Worm (Caenorhabditis elegans) whole organism, L4 larva: ENCODE measurements around the gene srz-9.

Experiments
- D1046.2 ChIP-seq: fragments of 200-800 bp; sonication (Bioruptor generic); IDR thresholded peaks from 2 replicates; pipeline ENCODE4 v1.3.6; 2022; ENCODE audit warnings: missing genetic modification characterization, missing compliant biosample characterization
- T20F7.1 ChIP-seq: fragments of 200-800 bp; sonication (Bioruptor generic); optimal IDR thresholded peaks from 2 replicates; lab custom pipeline; 2018; ENCODE audit warnings: mild to moderate bottlenecking, missing genetic modification characterization, missing compliant biosample characterization
- Y105C5A.15 ChIP-seq: fragments of 200-800 bp; sonication (Bioruptor generic); IDR thresholded peaks from 2 replicates; pipeline ENCODE4 v1.3.6; 2022; ENCODE audit warnings: missing genetic modification characterization, missing compliant biosample characterization
- Y48G9A.11 ChIP-seq: fragments of 200-800 bp; sonication (Bioruptor generic); IDR thresholded peaks from 2 replicates; pipeline ENCODE4 v1.3.6; 2022; ENCODE audit warnings: missing genetic modification reagents, missing genetic modification characterization, missing compliant biosample characterization
- Y5F2A.4 ChIP-seq: fragments of 200-800 bp; sonication (Bioruptor generic); optimal IDR thresholded peaks from 2 replicates; lab custom pipeline; 2018; ENCODE audit warnings: mild to moderate bottlenecking, missing genetic modification characterization, missing compliant biosample characterization
- Y75B8A.6 ChIP-seq: fragments of 200-800 bp; sonication (Bioruptor generic); IDR thresholded peaks from 2 replicates; pipeline ENCODE4 v1.3.6; 2022; ENCODE audit warnings: missing genetic modification reagents, missing genetic modification characterization, missing compliant biosample characterization
- ZK337.2 ChIP-seq: fragments of 200-800 bp; sonication (Bioruptor generic); IDR thresholded peaks from 2 replicates; pipeline ENCODE4 v1.3.6; 2022; ENCODE audit warnings: missing genetic modification reagents, missing genetic modification characterization, missing compliant biosample characterization
- aha-1 ChIP-seq: fragments of 150-350 bp; peaks from one replicate; lab custom pipeline; 2014; ENCODE audit warnings: missing biosample characterization, missing genetic modification characterization
- ama-1 ChIP-seq: fragments of 150-350 bp; optimal IDR thresholded peaks from 2 replicates; lab custom pipeline; 2014; ENCODE audit warnings: inconsistent platforms, mixed read lengths
- ceh-20 ChIP-seq: fragments of 200-800 bp; sonication (Bioruptor generic); IDR thresholded peaks from 2 replicates; pipeline ENCODE4 v1.3.6; 2022; ENCODE audit warnings: missing genetic modification reagents, missing genetic modification characterization, missing compliant biosample characterization
- ceh-28 ChIP-seq: fragments of 150-350 bp; optimal IDR thresholded peaks from 2 replicates; lab custom pipeline; 2014; ENCODE audit warnings: missing biosample characterization, missing genetic modification reagents, missing genetic modification characterization
- ceh-44 ChIP-seq: fragments of 200-800 bp; sonication (Bioruptor generic); IDR thresholded peaks from 2 replicates; pipeline ENCODE4 v1.3.6; 2022; ENCODE audit warnings: missing genetic modification reagents, missing genetic modification characterization, missing compliant biosample characterization
- ces-1 ChIP-seq: fragments of 150-350 bp; sonication (generic microtip); optimal IDR thresholded peaks from 4 replicates; lab custom pipeline; 2014; ENCODE audit warnings: missing biosample characterization, missing genetic modification reagents, missing genetic modification characterization
- ctbp-1 ChIP-seq: fragments of 200-800 bp; sonication (Bioruptor generic); IDR thresholded peaks from 2 replicates; pipeline ENCODE4 v1.3.6; 2022; ENCODE audit warnings: missing genetic modification reagents, missing genetic modification characterization, missing compliant biosample characterization
- daf-16 ChIP-seq, 3 experiments: sonication (generic microtip); optimal IDR thresholded peaks; 2 replicates each; lab custom pipeline; 2016 to 2017; ENCODE audit warnings: missing genetic modification characterization in 3 of 3, missing genetic modification reagents in 3 of 3, mild to moderate bottlenecking in 2 of 3, missing compliant biosample characterization in 2 of 3, missing biosample characterization in 1 of 3, moderate library complexity in 1 of 3
- duxl-1 ChIP-seq: sonication (generic microtip); optimal IDR thresholded peaks from 2 replicates; lab custom pipeline; 2016; ENCODE audit warnings: mild to moderate bottlenecking, missing genetic modification characterization, moderate library complexity, missing compliant biosample characterization; ENCODE audit not compliant: poor library complexity
- egl-43 ChIP-seq: fragments of 200-800 bp; sonication (Bioruptor generic); IDR thresholded peaks from 2 replicates; pipeline ENCODE4 v1.3.6; 2022; ENCODE audit warnings: missing genetic modification reagents, missing genetic modification characterization, missing compliant biosample characterization
- fkh-10 ChIP-seq: fragments of 150-350 bp; optimal IDR thresholded peaks from 2 replicates; lab custom pipeline; 2014; ENCODE audit warnings: missing biosample characterization, missing genetic modification reagents, missing genetic modification characterization
- hlh-11 ChIP-seq: fragments of 200-800 bp; sonication (Bioruptor generic); optimal IDR thresholded peaks from 2 replicates; lab custom pipeline; 2018; ENCODE audit warnings: mild to moderate bottlenecking, missing genetic modification characterization, missing compliant biosample characterization
- hlh-30 ChIP-seq: sonication (generic microtip); optimal IDR thresholded peaks from 2 replicates; lab custom pipeline; 2017; ENCODE audit warnings: antibody characterized with exemption, mild to moderate bottlenecking, missing genetic modification characterization, missing compliant biosample characterization; ENCODE audit not compliant: insufficient read depth
- jun-1 ChIP-seq: fragments of 150-350 bp; optimal IDR thresholded peaks from 2 replicates; lab custom pipeline; 2014; ENCODE audit warnings: missing biosample characterization, missing genetic modification reagents, missing genetic modification characterization
- lim-7 ChIP-seq: fragments of 200-800 bp; sonication (Bioruptor generic); IDR thresholded peaks from 2 replicates; pipeline ENCODE4 v1.3.6; 2022; ENCODE audit warnings: missing genetic modification characterization, missing compliant biosample characterization
- lin-13 ChIP-seq: fragments of 150-350 bp; optimal IDR thresholded peaks from 2 replicates; lab custom pipeline; 2014; ENCODE audit warnings: missing biosample characterization, missing genetic modification reagents, missing genetic modification characterization
- lin-29 ChIP-seq: fragments of 200-800 bp; sonication (Bioruptor generic); IDR thresholded peaks from 2 replicates; pipeline ENCODE4 v1.3.6; 2022; ENCODE audit warnings: missing genetic modification reagents, missing genetic modification characterization, missing compliant biosample characterization
- lin-38 ChIP-seq: fragments of 200-800 bp; sonication (Bioruptor generic); IDR thresholded peaks from 2 replicates; pipeline ENCODE4 v1.3.6; 2022; ENCODE audit warnings: missing genetic modification reagents, missing genetic modification characterization, missing compliant biosample characterization
- lin-39 ChIP-seq: fragments of 150-350 bp; optimal IDR thresholded peaks from 2 replicates; lab custom pipeline; 2014; ENCODE audit warnings: missing biosample characterization, missing genetic modification reagents, missing genetic modification characterization
- lir-3 ChIP-seq: sonication (generic microtip); optimal IDR thresholded peaks from 2 replicates; lab custom pipeline; 2016; ENCODE audit warnings: mild to moderate bottlenecking, missing genetic modification characterization, missing compliant biosample characterization
- madf-5 ChIP-seq, 2 experiments: fragments of 200-800 bp; sonication (Bioruptor generic); IDR thresholded peaks; 2 replicates each; pipeline ENCODE4 v1.3.6; 2022; ENCODE audit warnings: missing compliant biosample characterization in 2 of 2, missing genetic modification characterization in 2 of 2
- mep-1 ChIP-seq: fragments of 150-350 bp; sonication (generic microtip); optimal IDR thresholded peaks from 3 replicates; lab custom pipeline; 2014; ENCODE audit warnings: missing biosample characterization, missing genetic modification characterization
- mes-2 ChIP-seq: sonication (generic microtip); optimal IDR thresholded peaks from 2 replicates; lab custom pipeline; 2016; ENCODE audit warnings: missing genotype, mild to moderate bottlenecking, missing genetic modification characterization, missing compliant biosample characterization; ENCODE audit not compliant: poor library complexity, severe bottlenecking
- nhr-111 ChIP-seq: fragments of 200-800 bp; sonication (Bioruptor generic); optimal IDR thresholded peaks from 2 replicates; lab custom pipeline; 2018; ENCODE audit warnings: mild to moderate bottlenecking, missing genetic modification characterization, missing compliant biosample characterization
- nhr-237 ChIP-seq: sonication (generic microtip); optimal IDR thresholded peaks from 2 replicates; lab custom pipeline; 2017; ENCODE audit warnings: missing biosample characterization, missing genetic modification characterization
- nhr-41 ChIP-seq: fragments of 200-800 bp; sonication (Bioruptor generic); IDR thresholded peaks from 2 replicates; pipeline ENCODE4 v1.3.6; 2022; ENCODE audit warnings: missing genetic modification reagents, missing genetic modification characterization, missing compliant biosample characterization
- nhr-48 ChIP-seq: sonication (generic microtip); optimal IDR thresholded peaks from 2 replicates; lab custom pipeline; 2016; ENCODE audit warnings: mild to moderate bottlenecking, missing genetic modification characterization, missing compliant biosample characterization
- nhr-6 ChIP-seq: fragments of 150-350 bp; optimal IDR thresholded peaks from 2 replicates; lab custom pipeline; 2014; ENCODE audit warnings: missing biosample characterization, missing genetic modification characterization
- rbr-2 ChIP-seq: sonication (generic microtip); optimal IDR thresholded peaks from 2 replicates; lab custom pipeline; 2016; ENCODE audit warnings: missing genotype, missing genetic modification characterization, missing compliant biosample characterization
- sdz-12 ChIP-seq: fragments of 200-800 bp; sonication (Bioruptor generic); optimal IDR thresholded peaks from 2 replicates; lab custom pipeline; 2018; ENCODE audit warnings: mild to moderate bottlenecking, missing genetic modification characterization, missing compliant biosample characterization
- set-16 ChIP-seq: fragments of 200-800 bp; sonication (Bioruptor generic); IDR thresholded peaks from 2 replicates; pipeline ENCODE4 v1.3.6; 2022; ENCODE audit warnings: missing genetic modification reagents, missing genetic modification characterization, missing compliant biosample characterization
- snpc-4 ChIP-seq: fragments of 150-350 bp; optimal IDR thresholded peaks from 2 replicates; lab custom pipeline; 2014; ENCODE audit warnings: missing biosample characterization, missing genetic modification characterization
- tra-1 ChIP-seq: fragments of 200-800 bp; sonication (Bioruptor generic); IDR thresholded peaks from 2 replicates; pipeline ENCODE4 v1.3.6; 2022; ENCODE audit warnings: missing genetic modification reagents, missing genetic modification characterization, missing compliant biosample characterization
- unc-39 ChIP-seq: sonication (generic microtip); optimal IDR thresholded peaks from 2 replicates; lab custom pipeline; 2017; ENCODE audit warnings: missing biosample characterization, missing genetic modification characterization
- zfp-3 ChIP-seq: fragments of 200-800 bp; sonication (Bioruptor generic); conservative IDR thresholded peaks from 2 replicates; pipeline ENCODE4 v1.3.6; 2022; ENCODE audit warnings: missing genetic modification reagents, missing genetic modification characterization, missing compliant biosample characterization
- zip-11 ChIP-seq: fragments of 200-800 bp; sonication (Bioruptor generic); IDR thresholded peaks from 2 replicates; pipeline ENCODE4 v1.3.6; 2022; ENCODE audit warnings: missing genetic modification characterization, missing compliant biosample characterization
- zip-2 ChIP-seq: fragments of 150-350 bp; optimal IDR thresholded peaks from 2 replicates; lab custom pipeline; 2014; ENCODE audit warnings: missing biosample characterization, missing genetic modification characterization

srz-9 gene

ce11 chrIII:1229510-1229909 lies 34.3 kb upstream of the srz-9 start:
- no peak for TF ChIP-seq zfp-3 (GFP tag; lab: Robert Waterston, UW)
- no peak for TF ChIP-seq Y105C5A.15 (GFP tag; lab: Robert Waterston, UW)
- TF ChIP-seq sdz-12 (GFP tag; lab: Kevin White, UChicago): no peak
- TF ChIP-seq lin-38 (GFP tag; lab: Robert Waterston, UW): 0 out of 2 replicates have a peak, but pooled peaks have one; percentile 8
- no peak for TF ChIP-seq D1046.2 (GFP tag; lab: Robert Waterston, UW)
- no peak for TF ChIP-seq ZK337.2 (GFP tag; lab: Robert Waterston, UW)
- TF ChIP-seq T20F7.1: no peak
- no peak for TF ChIP-seq lin-39
- TF ChIP-seq lin-29: no peak
- TF ChIP-seq Y75B8A.6 (GFP tag; lab: Robert Waterston, UW): no peak
- peak; percentile 34; the same call in 1 of the 2 replicates for TF ChIP-seq set-16 (GFP tag; lab: Robert Waterston, UW)
- no peak for TF ChIP-seq snpc-4 (tag; lab: Kevin White, UChicago)

ce11 chrIII:1230174-1230573 lies 33.6 kb upstream of the srz-9 start, which contains the start of gene pes-4:
Gene pes-4 (minus strand): TSS chrIII:1230274.
- TF ChIP-seq Y48G9A.11 (GFP tag; lab: Robert Waterston, UW) (no peak), ceh-28 (tag; lab: Kevin White, UChicago) (no peak), fkh-10 (no peak), egl-43 (GFP tag; lab: Robert Waterston, UW) (no peak), madf-5 (GFP tag; IDR thresholded peaks at IDR 0.05; lab: Robert Waterston, UW) (no peak), jun-1 (tag; lab: Kevin White, UChicago) (no peak), mes-2 (tag; lab: Kevin White, UChicago) (no peak), zip-2 (tag; lab: Kevin White, UChicago) (no peak), ces-1 (GFP tag; lab: Kevin White, UChicago) (no peak), nhr-111 (GFP tag; lab: Kevin White, UChicago) (no peak), ctbp-1 (no peak), daf-16 (GFP tag; optimal IDR thresholded peaks at IDR 0.05; lab: Kevin White, UChicago) (no peak), daf-16 (tag; optimal IDR thresholded peaks at IDR 0.05; lab: Kevin White, UChicago) (no peak), zip-11 (GFP tag; lab: Robert Waterston, UW) (no peak), nhr-237 (tag; lab: Kevin White, UChicago) (no peak), hlh-30 (tag; lab: Kevin White, UChicago) (no peak)

ce11 chrIII:1230672-1231071 lies 33.1 kb upstream of the srz-9 start:
- no peak for TF ChIP-seq nhr-6 (tag; lab: Kevin White, UChicago)
- peak; percentile 23; the same call in 1 of the 2 replicates for TF ChIP-seq lin-38 (GFP tag; lab: Robert Waterston, UW)
- TF ChIP-seq lir-3 (tag; lab: Kevin White, UChicago): no peak
- TF ChIP-seq, all 104 proteins: peak for 1

ce11 chrIII:1231186-1231585 lies 32.6 kb upstream of the srz-9 start:
- TF ChIP-seq rbr-2 (tag; lab: Kevin White, UChicago) (no peak), lin-13 (GFP tag; lab: Kevin White, UChicago) (peak; percentile 74), lin-38 (GFP tag; lab: Robert Waterston, UW) (peak; percentile 51), lim-7 (GFP tag; lab: Robert Waterston, UW) (no peak), mep-1 (no peak), lir-3 (tag; lab: Kevin White, UChicago) (no peak), Y75B8A.6 (GFP tag; lab: Robert Waterston, UW) (no peak), nhr-41 (GFP tag; lab: Robert Waterston, UW) (no peak), ama-1 (lab: Kevin White, UChicago) (no peak), set-16 (GFP tag; lab: Robert Waterston, UW) (no peak), tra-1 (GFP tag; lab: Robert Waterston, UW) (0 out of 2 replicates have a peak, but pooled peaks have one; percentile 36), Y5F2A.4 (GFP tag; lab: Kevin White, UChicago) (no peak), aha-1 (tag; lab: Kevin White, UChicago) (peak; percentile 69), ceh-44 (GFP tag; lab: Robert Waterston, UW) (no peak), ceh-20 (GFP tag; lab: Robert Waterston, UW) (peak; percentile 50; the same call in 1 of the 2 replicates), nhr-111 (GFP tag; lab: Kevin White, UChicago) (no peak), duxl-1 (tag; lab: Kevin White, UChicago) (no peak), hlh-11 (no peak), nhr-48 (tag; lab: Kevin White, UChicago) (no peak), T20F7.1 (no peak), unc-39 (tag; lab: Kevin White, UChicago) (no peak)
